Fruit fly (Drosophila melanogaster) whole organism, adult: Measurements from ENCODE around the gene waw.

Experiments
- CG11617 ChIP-seq: fragments of 200-800 bp; sonication (Bioruptor generic); optimal IDR thresholded peaks from 2 replicates; lab custom pipeline; 2017; ENCODE audit warnings: mild to moderate bottlenecking, missing biosample characterization, missing genetic modification reagents, missing genetic modification characterization
- CG12768 ChIP-seq: fragments of 200-800 bp; sonication (Bioruptor generic); optimal IDR thresholded peaks from 2 replicates; lab custom pipeline; 2017; ENCODE audit warnings: missing biosample characterization, missing genetic modification characterization, mild to moderate bottlenecking, moderate library complexity, missing genetic modification reagents
- CG14711 ChIP-seq: fragments of 200-800 bp; sonication (Bioruptor generic); optimal IDR thresholded peaks from 2 replicates; lab custom pipeline; 2018; ENCODE audit warnings: missing biosample characterization, mild to moderate bottlenecking, missing genetic modification characterization, moderate library complexity
- CG1620 ChIP-seq: fragments of 200-800 bp; sonication (Bioruptor generic); optimal IDR thresholded peaks from 2 replicates; lab custom pipeline; 2016; ENCODE audit warnings: missing biosample characterization, missing genetic modification characterization
- CG33017 ChIP-seq: fragments of 200-800 bp; sonication (Bioruptor generic); optimal IDR thresholded peaks from 2 replicates; lab custom pipeline; 2018; ENCODE audit warnings: missing biosample characterization, mild to moderate bottlenecking, missing genetic modification characterization, moderate library complexity
- CG5204 ChIP-seq: fragments of 200-800 bp; sonication (Bioruptor generic); optimal IDR thresholded peaks from 2 replicates; lab custom pipeline; 2016; ENCODE audit warnings: missing biosample characterization, missing genetic modification characterization
- CG7045 ChIP-seq: fragments of 200-800 bp; sonication (Bioruptor generic); optimal IDR thresholded peaks from 2 replicates; lab custom pipeline; 2017; ENCODE audit warnings: missing biosample characterization, mild to moderate bottlenecking, missing genetic modification characterization
- CG7101 ChIP-seq: fragments of 200-800 bp; sonication (Bioruptor generic); optimal IDR thresholded peaks from 2 replicates; lab custom pipeline; 2018; ENCODE audit warnings: missing biosample characterization, mild to moderate bottlenecking, missing genetic modification characterization, moderate library complexity
- Clk ChIP-seq: fragments of 200-800 bp; sonication (Bioruptor generic); optimal IDR thresholded peaks from 2 replicates; lab custom pipeline; 2017; ENCODE audit warnings: missing biosample characterization, missing genetic modification characterization
- Crg-1 ChIP-seq: fragments of 200-800 bp; sonication (Bioruptor generic); optimal IDR thresholded peaks from 2 replicates; lab custom pipeline; 2016; ENCODE audit warnings: missing biosample characterization, missing genetic modification characterization
- Hr96 ChIP-seq: fragments of 200-800 bp; sonication (Bioruptor generic); optimal IDR thresholded peaks from 2 replicates; lab custom pipeline; 2016; ENCODE audit warnings: missing biosample characterization, missing genetic modification characterization
- Mnt ChIP-seq: fragments of 200-800 bp; sonication (Bioruptor generic); optimal IDR thresholded peaks from 2 replicates; lab custom pipeline; 2016; ENCODE audit warnings: missing biosample characterization, mild to moderate bottlenecking, missing genetic modification characterization
- bab1 ChIP-seq: fragments of 200-800 bp; sonication (Bioruptor generic); optimal IDR thresholded peaks from 3 replicates; lab custom pipeline; 2019; ENCODE audit warnings: missing biosample characterization, mild to moderate bottlenecking, missing genetic modification characterization, moderate library complexity
- cic ChIP-seq: fragments of 200-800 bp; sonication (Bioruptor generic); optimal IDR thresholded peaks from 2 replicates; lab custom pipeline; 2017; ENCODE audit warnings: missing biosample characterization, mild to moderate bottlenecking, missing genetic modification characterization, moderate library complexity
- cnc ChIP-seq, 2 experiments: fragments of >200 bp; optimal IDR thresholded peaks; 2 replicates each; lab custom pipeline; 2017
- kay ChIP-seq: fragments of 200-800 bp; sonication (Bioruptor generic); peaks from one replicate; lab custom pipeline; 2016; ENCODE audit warnings: missing biosample characterization, missing genetic modification characterization, borderline replicate concordance
- ovo ChIP-seq: fragments of 200-800 bp; sonication (Bioruptor generic); optimal IDR thresholded peaks from 2 replicates; lab custom pipeline; 2016; ENCODE audit warnings: missing biosample characterization, missing genetic modification characterization
- pad ChIP-seq: fragments of 200-800 bp; sonication (Bioruptor generic); optimal IDR thresholded peaks from 3 replicates; lab custom pipeline; 2017; ENCODE audit warnings: missing biosample characterization, missing genetic modification characterization, mild to moderate bottlenecking, moderate library complexity, missing genetic modification reagents
- tj ChIP-seq: fragments of 200-800 bp; sonication (Bioruptor generic); optimal IDR thresholded peaks from 3 replicates; lab custom pipeline; 2017; ENCODE audit warnings: missing biosample characterization, mild to moderate bottlenecking, missing genetic modification characterization, moderate library complexity
- toe ChIP-seq: fragments of 200-800 bp; sonication (Bioruptor generic); optimal IDR thresholded peaks from 2 replicates; lab custom pipeline; 2016; ENCODE audit warnings: missing biosample characterization, missing genetic modification characterization

The waw gene

DNA sequence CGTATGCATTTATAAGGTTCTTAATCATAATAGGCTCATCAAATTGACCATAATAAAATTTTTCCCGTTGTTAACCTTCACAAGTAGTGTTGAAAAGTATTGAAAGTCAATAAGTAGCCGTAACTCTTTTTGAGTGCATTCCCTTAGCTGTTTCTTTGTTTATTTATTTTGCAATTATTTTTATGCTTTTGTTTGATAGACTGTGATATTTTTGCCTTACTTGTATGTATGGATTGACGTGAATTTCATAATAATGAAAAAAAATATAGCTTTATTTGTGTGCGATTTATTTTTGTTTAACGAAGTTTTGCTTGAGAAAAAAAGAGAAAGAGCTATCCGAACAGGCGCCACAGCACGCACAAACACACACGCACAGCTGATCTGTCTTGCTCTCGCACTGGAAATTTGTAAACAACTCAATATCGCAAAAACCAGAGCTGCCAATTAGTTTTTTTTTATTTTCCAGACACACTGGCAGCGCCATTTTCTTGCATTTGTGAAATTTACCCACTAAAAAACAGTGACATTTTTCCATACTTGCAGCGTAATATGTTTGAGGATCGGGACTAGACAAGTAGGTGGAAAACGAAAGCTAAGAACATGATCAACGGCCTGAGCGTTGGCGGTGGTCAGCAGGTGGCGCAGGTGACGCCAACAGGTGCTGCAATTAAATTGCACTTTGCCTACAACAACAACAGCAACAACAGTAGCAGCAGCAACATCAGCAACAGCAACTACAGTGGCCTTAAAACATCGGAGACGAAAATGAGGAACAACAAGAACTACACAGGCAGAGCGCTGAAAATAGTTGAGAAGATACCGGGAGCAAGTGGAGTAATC is 6.5 kb downstream of the waw start:
- TF ChIP-seq Mnt (GFP tag; lab: Kevin White, UChicago) (peak; percentile 21), Crg-1 (GFP tag; lab: Kevin White, UChicago) (no peak), kay (GFP tag; lab: Kevin White, UChicago) (no peak), CG1620 (GFP tag; lab: Kevin White, UChicago) (peak; percentile 27), CG7101 (peak; percentile 14), CG33017 (no peak), cnc (optimal IDR thresholded peaks at IDR 0.05; lab: Kevin White, UChicago) (no peak), Hr96 (GFP tag; lab: Kevin White, UChicago) (no peak), cic (GFP tag; lab: Kevin White, UChicago) (no peak), bab1 (GFP tag; lab: Kevin White, UChicago) (no peak), tj (peak; percentile 30), pad (GFP tag; lab: Kevin White, UChicago) (no peak), CG7045 (no peak), Clk (GFP tag; lab: Kevin White, UChicago) (no peak), CG12768 (GFP tag; lab: Kevin White, UChicago) (peak; percentile 24), toe (GFP tag; lab: Kevin White, UChicago) (no peak), CG14711 (tag; lab: Kevin White, UChicago) (no peak), ovo (GFP tag; lab: Kevin White, UChicago) (peak; percentile 6), CG5204 (peak; percentile 5), CG11617 (no peak)

DNA sequence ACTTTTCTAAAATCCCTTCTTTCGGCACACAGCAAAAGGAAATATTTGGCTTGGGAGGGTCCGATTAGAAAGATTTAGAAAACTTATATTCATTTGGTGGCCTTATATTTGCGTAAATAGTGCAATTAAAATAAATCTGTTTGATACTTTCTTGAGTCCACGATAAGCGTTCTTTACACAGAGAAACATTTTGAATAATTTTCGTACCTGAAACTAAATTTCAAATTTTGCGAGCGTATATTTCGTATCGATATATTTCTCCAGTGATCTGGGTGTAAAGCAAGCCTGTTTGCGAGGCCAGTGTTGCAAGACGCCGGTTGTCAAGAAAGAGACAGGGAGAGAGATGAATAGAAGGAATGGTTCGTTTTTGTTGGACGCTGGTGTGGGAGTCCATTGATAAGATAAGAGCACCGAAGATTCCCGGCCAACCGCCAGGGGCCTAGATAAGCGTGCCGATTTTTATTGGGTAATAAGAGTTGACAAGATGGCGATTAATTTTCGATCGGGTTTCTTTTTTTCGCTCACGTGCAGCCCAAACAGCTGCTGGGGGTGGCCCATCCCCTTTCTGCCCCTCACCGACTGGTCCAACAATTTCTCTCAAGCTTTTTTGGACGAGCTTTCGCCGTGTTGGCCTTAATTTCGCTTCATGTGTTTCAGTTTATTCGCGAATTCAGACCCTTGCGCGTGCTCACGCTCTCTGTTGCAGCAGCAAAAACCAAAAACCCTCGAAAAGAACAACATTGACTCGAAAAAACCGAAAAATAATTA is 11.0 kb downstream of the waw start, which contains the start of gene slgA:
TSS of gene slgA (plus strand) at position 344 of the 768 bp plus-strand sequence.
- TF ChIP-seq Hr96 (GFP tag; lab: Kevin White, UChicago) (peak; percentile 77), CG11617 (no peak), CG14711 (tag; lab: Kevin White, UChicago) (peak; percentile 52), CG7045 (no peak), cic (GFP tag; lab: Kevin White, UChicago) (peak; percentile 44), Mnt (GFP tag; lab: Kevin White, UChicago) (peak; percentile 83), CG5204 (peak; percentile 8), Crg-1 (GFP tag; lab: Kevin White, UChicago) (peak; percentile 72), CG7101 (peak; percentile 73), cnc (optimal IDR thresholded peaks at IDR 0.05; lab: Kevin White, UChicago) (no peak), CG33017 (no peak), bab1 (GFP tag; lab: Kevin White, UChicago) (no peak), pad (GFP tag; lab: Kevin White, UChicago) (peak; percentile 84), ovo (GFP tag; lab: Kevin White, UChicago) (peak; percentile 55), toe (GFP tag; lab: Kevin White, UChicago) (peak; percentile 17), Clk (GFP tag; lab: Kevin White, UChicago) (peak; percentile 40), tj (no peak), CG12768 (GFP tag; lab: Kevin White, UChicago) (peak; percentile 36), CG1620 (GFP tag; lab: Kevin White, UChicago) (peak; percentile 83), kay (GFP tag; lab: Kevin White, UChicago) (peak; percentile 51)

- TF ChIP-seq tj = peak; percentile 16
- no peak for TF ChIP-seq ovo (GFP tag; lab: Kevin White, UChicago)
- TF ChIP-seq CG14711 (tag; lab: Kevin White, UChicago) = peak; percentile 55
- no peak for TF ChIP-seq CG5204
- TF ChIP-seq bab1 (GFP tag; lab: Kevin White, UChicago) = peak; percentile 84
- peak; percentile 1 for TF ChIP-seq Crg-1 (GFP tag; lab: Kevin White, UChicago)
- TF ChIP-seq Clk (GFP tag; lab: Kevin White, UChicago) = no peak
- TF ChIP-seq Mnt (GFP tag; lab: Kevin White, UChicago) = peak; percentile 17
- no peak for TF ChIP-seq CG7045
- TF ChIP-seq CG1620 (GFP tag; lab: Kevin White, UChicago) = no peak
- peak; percentile 35 for TF ChIP-seq CG7101
- TF ChIP-seq CG12768 (GFP tag; lab: Kevin White, UChicago) = no peak
- no peak for TF ChIP-seq CG11617
- no peak for TF ChIP-seq toe (GFP tag; lab: Kevin White, UChicago)
- TF ChIP-seq cnc (optimal IDR thresholded peaks at IDR 0.05; lab: Kevin White, UChicago) = no peak
- no peak for TF ChIP-seq cic (GFP tag; lab: Kevin White, UChicago)
- peak; percentile 26 for TF ChIP-seq CG33017
- no peak for TF ChIP-seq kay (GFP tag; lab: Kevin White, UChicago)
- TF ChIP-seq pad (GFP tag; lab: Kevin White, UChicago) = no peak
- TF ChIP-seq Hr96 (GFP tag; lab: Kevin White, UChicago) = no peak
Measured at dm6 chrX:21375595-21376047, 12.8 kb downstream of the waw start.

DNA sequence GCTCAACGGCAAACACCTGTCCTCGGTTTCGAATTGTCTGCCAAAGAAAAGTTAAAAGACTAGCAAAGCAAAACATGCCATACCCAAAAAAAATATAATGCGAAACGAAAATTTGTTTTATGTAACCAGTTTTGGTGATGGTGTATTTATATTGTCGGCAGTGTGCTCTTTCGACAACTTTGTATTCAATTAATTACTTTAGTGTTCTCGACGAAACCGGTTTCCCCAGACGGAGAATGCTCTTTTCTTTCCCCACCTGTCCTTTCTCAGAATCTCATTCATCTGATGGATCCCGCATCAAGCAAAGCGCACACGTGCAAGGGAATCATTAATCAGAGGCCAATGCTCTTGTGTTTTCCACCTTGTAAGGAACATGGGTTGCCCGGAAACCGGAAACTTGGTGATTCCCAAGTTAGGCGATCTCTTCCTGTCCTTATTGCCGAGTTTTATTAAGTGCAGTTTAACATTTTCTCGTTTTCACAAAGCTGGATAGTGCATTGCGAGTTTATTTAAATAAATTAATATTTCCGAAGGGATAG is 15.6 kb downstream of the waw start:
- TF ChIP-seq Crg-1 (GFP tag; lab: Kevin White, UChicago) (no peak), kay (GFP tag; lab: Kevin White, UChicago) (no peak), Clk (GFP tag; lab: Kevin White, UChicago) (no peak), Hr96 (GFP tag; lab: Kevin White, UChicago) (no peak), pad (GFP tag; lab: Kevin White, UChicago) (no peak), CG1620 (GFP tag; lab: Kevin White, UChicago) (no peak), Mnt (GFP tag; lab: Kevin White, UChicago) (no peak), CG12768 (GFP tag; lab: Kevin White, UChicago) (no peak), CG7045 (no peak)
